Fruit fly (Drosophila melanogaster) S2 (cell line): Measurements from ENCODE around the gene CG9356.

Experiments used
- CG8478 ChIP-seq: fragments of >200 bp; optimal IDR thresholded peaks from 2 replicates; lab custom pipeline; 2018
- CTCF ChIP-seq, 2 experiments: fragments of >200 bp; optimal IDR thresholded peaks; 2 replicates each; lab custom pipeline; 2018

DNA sequence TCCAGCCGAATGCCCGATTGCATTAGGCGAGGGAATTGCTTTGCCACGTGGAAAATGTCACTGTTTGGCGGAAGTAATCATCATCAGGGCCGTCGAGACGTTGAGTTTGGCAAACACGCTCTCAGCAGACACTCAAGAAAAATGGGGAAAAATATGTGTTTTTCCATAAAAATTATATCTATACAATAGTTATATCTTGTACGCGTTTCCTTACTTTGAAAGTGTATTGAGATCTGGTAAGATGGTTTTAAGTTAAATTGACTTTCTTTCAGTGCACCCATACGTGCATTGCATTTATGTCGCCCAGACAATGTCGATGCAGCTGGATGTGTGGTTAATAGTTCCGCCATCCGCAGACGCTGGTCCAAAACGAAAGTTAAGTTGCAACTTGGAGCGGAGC lies 18.1 kb downstream of the CG9356 start:
- TF ChIP-seq CTCF (optimal IDR thresholded peaks at IDR 0.05; lab: Kevin White, UChicago) (no peak), CG8478 (lab: Kevin White, UChicago) (no peak)
